Fruit fly (Drosophila melanogaster) whole organism, prepupa: ENCODE measurements around the gene CG17734.

Experiments
- CG32006 ChIP-seq: fragments of 200-800 bp; sonication (Bioruptor generic); optimal IDR thresholded peaks from 3 replicates; lab custom pipeline; 2017; ENCODE audit warnings: missing biosample characterization, mild to moderate bottlenecking, missing genetic modification characterization
- CG6792 ChIP-seq: fragments of 200-800 bp; sonication (Bioruptor generic); optimal IDR thresholded peaks from 3 replicates; lab custom pipeline; 2016; ENCODE audit warnings: missing biosample characterization, missing genetic modification characterization
- CG6854 ChIP-seq: fragments of 200-800 bp; sonication (Bioruptor generic); optimal IDR thresholded peaks from 2 replicates; lab custom pipeline; 2017; ENCODE audit warnings: missing biosample characterization, mild to moderate bottlenecking, missing genetic modification characterization
- CG8119 ChIP-seq: fragments of 200-800 bp; sonication (Bioruptor generic); IDR thresholded peaks from 3 replicates; pipeline ENCODE4 v1.3.6; 2022; ENCODE audit warnings: missing biosample characterization, missing genetic modification characterization
- CG8632 ChIP-seq: fragments of 200-800 bp; sonication (Bioruptor generic); optimal IDR thresholded peaks from 3 replicates; lab custom pipeline; 2016; ENCODE audit warnings: missing biosample characterization, missing genetic modification characterization
- Gug ChIP-seq: fragments of 200-800 bp; sonication (Bioruptor generic); IDR thresholded peaks from 2 replicates; pipeline ENCODE4 v1.3.6; 2022; ENCODE audit warnings: missing biosample characterization, missing genetic modification characterization
- Hr38 ChIP-seq: sonication (Bioruptor generic); optimal IDR thresholded peaks from 2 replicates; lab custom pipeline; 2016; ENCODE audit warnings: missing biosample characterization, missing genetic modification characterization
- Lpt ChIP-seq: fragments of 200-800 bp; sonication (Bioruptor generic); optimal IDR thresholded peaks from 3 replicates; lab custom pipeline; 2016; ENCODE audit warnings: missing biosample characterization, missing genetic modification characterization
- OdsH ChIP-seq: fragments of 200-800 bp; sonication (Bioruptor generic); optimal IDR thresholded peaks from 3 replicates; lab custom pipeline; 2016; ENCODE audit warnings: missing biosample characterization, missing genetic modification characterization
- Sox102F ChIP-seq: fragments of 200-800 bp; sonication (Bioruptor generic); optimal IDR thresholded peaks from 2 replicates; lab custom pipeline; 2016; ENCODE audit warnings: missing biosample characterization, mild to moderate bottlenecking, missing genetic modification characterization
- cyc ChIP-seq: fragments of 200-800 bp; sonication (Bioruptor generic); optimal IDR thresholded peaks from 3 replicates; lab custom pipeline; 2016; ENCODE audit warnings: missing biosample characterization, missing genetic modification characterization
- fd85E ChIP-seq: fragments of 200-800 bp; sonication (Bioruptor generic); optimal IDR thresholded peaks from 3 replicates; lab custom pipeline; 2016; ENCODE audit warnings: missing biosample characterization, missing genetic modification characterization
- fkh ChIP-seq: fragments of 200-800 bp; sonication (Bioruptor generic); optimal IDR thresholded peaks from 3 replicates; lab custom pipeline; 2017; ENCODE audit warnings: missing biosample characterization, mild to moderate bottlenecking, missing genetic modification characterization, moderate library complexity
- net ChIP-seq: fragments of 200-800 bp; sonication (Bioruptor generic); optimal IDR thresholded peaks from 3 replicates; lab custom pipeline; 2016; ENCODE audit warnings: missing biosample characterization, missing genetic modification characterization

dm6 chr3R:11286948-11287347 is 43.1 kb upstream of the CG17734 start:
- TF ChIP-seq cyc (GFP tag; lab: Kevin White, UChicago) (no peak), CG6792 (GFP tag; lab: Kevin White, UChicago) (no peak), CG8119 (GFP tag; lab: Robert Waterston, UW) (no peak), net (no peak), fkh (GFP tag; lab: Kevin White, UChicago) (no peak), CG32006 (GFP tag; lab: Kevin White, UChicago) (no peak), CG6854 (no peak), OdsH (GFP tag; lab: Kevin White, UChicago) (no peak), Gug (no peak), Lpt (GFP tag; lab: Kevin White, UChicago) (no peak), Sox102F (GFP tag; lab: Kevin White, UChicago) (no peak), Hr38 (GFP tag; lab: Kevin White, UChicago) (no peak), fd85E (GFP tag; lab: Kevin White, UChicago) (no peak), CG8632 (GFP tag; lab: Kevin White, UChicago) (no peak)
